Worm (Caenorhabditis elegans): ENCODE measurements around the gene Y57G11C.499.

DNA sequence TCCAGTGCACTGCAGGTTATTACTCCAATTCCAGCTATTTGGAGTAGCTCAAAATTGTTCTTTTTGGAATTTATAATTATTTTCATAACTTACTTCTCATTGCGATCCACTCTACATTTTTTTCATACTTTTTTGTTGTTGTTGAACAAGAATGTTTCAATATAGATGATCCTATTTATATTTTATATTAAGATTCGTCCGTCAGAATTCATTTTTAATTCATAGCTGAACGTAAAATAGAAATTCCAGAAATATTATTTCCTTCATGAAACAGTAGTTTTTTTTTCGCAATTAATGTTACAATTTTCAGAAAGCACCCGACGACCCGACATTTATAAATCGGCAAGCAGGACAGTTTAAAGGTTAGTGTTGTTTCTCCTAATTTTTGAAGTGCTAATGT is 26.5 kb downstream of the Y57G11C.499 start, which contains the start of gene Y57G11C.42:
- no peak for TF ChIP-seq aptf-3 (GFP tag; IDR thresholded peaks at IDR 0.05)
- no peak for TF ChIP-seq B0035.1 (tag; optimal IDR thresholded peaks at IDR 0.05)
- TF ChIP-seq zim-3 (tag; optimal IDR thresholded peaks at IDR 0.05) = no peak
- no peak for TF ChIP-seq madf-3 (GFP tag; IDR thresholded peaks at IDR 0.05)
- TF ChIP-seq F49E8.2 (tag; optimal IDR thresholded peaks at IDR 0.05; ENCODE audit: insufficient read depth) = no peak
- no peak for TF ChIP-seq ama-1 (optimal IDR thresholded peaks at IDR 0.05)
- no peak for TF ChIP-seq ama-1 (GFP tag; optimal IDR thresholded peaks at IDR 0.05)
- no peak for TF ChIP-seq ztf-26 (tag; optimal IDR thresholded peaks at IDR 0.05)
- TF ChIP-seq ztf-18 (tag; optimal IDR thresholded peaks at IDR 0.05) = no peak
- TF ChIP-seq xnd-1 (tag; optimal IDR thresholded peaks at IDR 0.05) = no peak
- TF ChIP-seq dpl-1 (GFP tag; optimal IDR thresholded peaks at IDR 0.05) = no peak
- no peak for TF ChIP-seq him-1 (tag; optimal IDR thresholded peaks at IDR 0.05)

All from whole organism, young adult.